Fruit fly (Drosophila melanogaster) whole organism: Measurements from ENCODE around the gene salt.

ENCODE experiments used
- CG8478 ChIP-seq: fragments of >200 bp; optimal IDR thresholded peaks from 2 replicates; lab custom pipeline; 2018; ENCODE audit warnings: inconsistent platforms
- Dll ChIP-seq: fragments of >200 bp; optimal IDR thresholded peaks from 2 replicates; lab custom pipeline; 2017
- EcR ChIP-seq, 2 experiments: fragments of >200 bp; optimal IDR thresholded peaks; 2 replicates each; lab custom pipeline; 2017; ENCODE audit warnings: missing biosample characterization in 2 of 2, missing genetic modification characterization in 2 of 2, missing genetic modification reagents in 2 of 2
- pan ChIP-seq: fragments of >200 bp; optimal IDR thresholded peaks from 2 replicates; lab custom pipeline; 2017
- psq ChIP-seq: fragments of >200 bp; optimal IDR thresholded peaks from 2 replicates; lab custom pipeline; 2017
- usp ChIP-seq: fragments of >200 bp; optimal IDR thresholded peaks from 2 replicates; lab custom pipeline; 2017; ENCODE audit warnings: missing biosample characterization, missing genetic modification characterization, mixed read lengths

DNA sequence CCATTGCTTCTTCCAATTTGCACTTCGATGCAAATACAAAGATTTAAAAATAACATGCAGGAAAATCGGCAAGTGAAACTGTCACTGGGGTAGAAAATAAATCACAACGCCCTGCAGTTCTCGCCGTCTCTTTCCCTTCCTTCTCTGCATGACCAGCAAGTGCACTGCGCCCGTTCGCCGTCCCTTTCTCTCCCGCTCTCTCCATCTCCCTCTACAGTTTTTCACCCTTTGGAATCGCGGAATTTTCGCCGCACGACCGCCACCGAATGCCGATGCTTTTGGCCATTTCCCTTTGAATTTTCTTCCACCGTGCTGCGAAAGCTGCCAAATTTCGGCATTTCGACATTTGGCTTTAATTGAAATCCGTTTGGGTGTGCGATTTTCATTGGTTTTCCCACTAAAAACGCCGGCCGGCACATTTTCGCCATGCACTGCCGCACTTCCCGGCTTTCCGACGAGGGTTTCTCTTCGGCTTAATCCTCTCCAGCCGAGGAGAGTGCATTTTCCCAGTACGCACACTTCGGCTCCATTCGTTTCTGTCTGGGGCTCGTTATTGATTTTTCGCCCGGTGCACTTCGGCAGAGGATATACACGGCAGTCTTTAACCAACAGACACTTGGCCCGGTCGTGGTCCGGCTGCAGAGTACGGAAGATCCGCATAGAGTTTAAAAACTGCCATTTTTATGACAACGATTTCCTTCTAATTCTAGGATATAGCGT, 15.3 kb downstream of the salt start:
- TF ChIP-seq CG8478 (no peak), usp (GFP tag; lab: Kevin White, UChicago) (no peak), EcR (GFP tag; optimal IDR thresholded peaks at IDR 0.05; lab: Kevin White, UChicago) (no peak), Dll (no peak), psq (lab: Kevin White, UChicago) (no peak), pan (lab: Kevin White, UChicago) (no peak)
